Worm (Caenorhabditis elegans): Measurements from ENCODE around the gene K05F1.8.
"Not testable (repeated sequence)": the region's sequence is repeated elsewhere in the genome, so short reads cannot be mapped to it uniquely, and the experiment has no call there.

DNA sequence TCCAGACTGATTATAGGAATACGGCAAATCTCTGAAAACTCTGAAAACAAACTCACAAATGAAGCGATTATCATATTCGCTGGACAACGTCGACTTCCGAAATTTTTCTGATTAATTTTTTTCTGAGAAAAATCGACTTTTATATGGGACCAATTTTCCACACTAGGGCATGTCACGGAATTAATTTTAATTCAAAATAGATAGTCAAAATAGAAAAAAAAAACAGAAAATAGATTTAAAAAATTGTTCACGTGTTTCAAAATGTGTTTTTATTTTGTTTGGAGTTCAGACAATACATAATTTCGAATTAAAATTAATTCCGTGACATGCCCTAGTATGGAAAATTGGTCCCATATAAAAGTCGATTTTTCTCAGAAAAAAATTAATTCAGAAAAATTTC, 41.8 kb downstream of the K05F1.8 start, which contains the start of the genes F10C1.3 and F10C1.23:
- not testable (repeated sequence) for TF ChIP-seq him-1, W03F9.2, dao-5 (tag; optimal IDR thresholded peaks at IDR 0.05)
